Worm (Caenorhabditis elegans) whole organism, L4 larva: ENCODE data around the gene xbx-5.
A peak's percentile ranks its signal among the peaks of the same experiment; 100 is the strongest.

ENCODE experiments used
- D1046.2 ChIP-seq: fragments of 200-800 bp; sonication (Bioruptor generic); IDR thresholded peaks from 2 replicates; pipeline ENCODE4 v1.3.6; 2022; ENCODE audit warnings: missing genetic modification characterization, missing compliant biosample characterization
- F10B5.3 ChIP-seq: sonication (generic microtip); optimal IDR thresholded peaks from 2 replicates; lab custom pipeline; 2016; ENCODE audit warnings: mild to moderate bottlenecking, missing genetic modification characterization, missing compliant biosample characterization
- F26F4.8 ChIP-seq: fragments of 200-800 bp; sonication (Bioruptor generic); conservative IDR thresholded peaks from 2 replicates; pipeline ENCODE4 v1.3.6; 2022; ENCODE audit warnings: missing genetic modification characterization, missing compliant biosample characterization
- F37D6.2 ChIP-seq: sonication (generic microtip); optimal IDR thresholded peaks from 2 replicates; lab custom pipeline; 2016; ENCODE audit warnings: mild to moderate bottlenecking, missing genetic modification characterization, missing compliant biosample characterization
- R02D3.7 ChIP-seq: fragments of 150-350 bp; sonication (generic microtip); optimal IDR thresholded peaks from 3 replicates; lab custom pipeline; 2014; ENCODE audit warnings: missing biosample characterization, missing genetic modification characterization
- T20F7.1 ChIP-seq: fragments of 200-800 bp; sonication (Bioruptor generic); optimal IDR thresholded peaks from 2 replicates; lab custom pipeline; 2018; ENCODE audit warnings: mild to moderate bottlenecking, missing genetic modification characterization, missing compliant biosample characterization
- Y105C5A.15 ChIP-seq: fragments of 200-800 bp; sonication (Bioruptor generic); IDR thresholded peaks from 2 replicates; pipeline ENCODE4 v1.3.6; 2022; ENCODE audit warnings: missing genetic modification characterization, missing compliant biosample characterization
- Y5F2A.4 ChIP-seq: fragments of 200-800 bp; sonication (Bioruptor generic); optimal IDR thresholded peaks from 2 replicates; lab custom pipeline; 2018; ENCODE audit warnings: mild to moderate bottlenecking, missing genetic modification characterization, missing compliant biosample characterization
- Y75B8A.6 ChIP-seq: fragments of 200-800 bp; sonication (Bioruptor generic); IDR thresholded peaks from 2 replicates; pipeline ENCODE4 v1.3.6; 2022; ENCODE audit warnings: missing genetic modification reagents, missing genetic modification characterization, missing compliant biosample characterization
- aha-1 ChIP-seq: fragments of 150-350 bp; peaks from one replicate; lab custom pipeline; 2014; ENCODE audit warnings: missing biosample characterization, missing genetic modification characterization
- ama-1 ChIP-seq: fragments of 150-350 bp; optimal IDR thresholded peaks from 2 replicates; lab custom pipeline; 2014; ENCODE audit warnings: inconsistent platforms, mixed read lengths
- arid-1 ChIP-seq: fragments of 200-800 bp; sonication (Bioruptor generic); conservative IDR thresholded peaks from 2 replicates; pipeline ENCODE4 v1.3.6; 2022; ENCODE audit warnings: missing genetic modification reagents, missing genetic modification characterization, missing compliant biosample characterization
- ceh-62 ChIP-seq: sonication (generic microtip); optimal IDR thresholded peaks from 2 replicates; lab custom pipeline; 2017; ENCODE audit warnings: missing biosample characterization, missing genetic modification characterization
- ctbp-1 ChIP-seq: fragments of 200-800 bp; sonication (Bioruptor generic); IDR thresholded peaks from 2 replicates; pipeline ENCODE4 v1.3.6; 2022; ENCODE audit warnings: missing genetic modification reagents, missing genetic modification characterization, missing compliant biosample characterization
- dmd-8 ChIP-seq: fragments of 200-800 bp; sonication (Bioruptor generic); IDR thresholded peaks from 2 replicates; pipeline ENCODE4 v1.3.6; 2022; ENCODE audit warnings: missing genetic modification characterization, missing compliant biosample characterization
- egl-27 ChIP-seq: sonication (generic microtip); optimal IDR thresholded peaks from 3 replicates; lab custom pipeline; 2017; ENCODE audit warnings: missing biosample characterization, missing genetic modification reagents, missing genetic modification characterization
- hlh-11 ChIP-seq: fragments of 200-800 bp; sonication (Bioruptor generic); optimal IDR thresholded peaks from 2 replicates; lab custom pipeline; 2018; ENCODE audit warnings: mild to moderate bottlenecking, missing genetic modification characterization, missing compliant biosample characterization
- hmg-1.1 ChIP-seq: fragments of 200-800 bp; sonication (Bioruptor generic); IDR thresholded peaks from 2 replicates; pipeline ENCODE4 v1.3.6; 2022; ENCODE audit warnings: missing genetic modification reagents, missing genetic modification characterization, missing compliant biosample characterization
- jun-1 ChIP-seq: fragments of 150-350 bp; optimal IDR thresholded peaks from 2 replicates; lab custom pipeline; 2014; ENCODE audit warnings: missing biosample characterization, missing genetic modification reagents, missing genetic modification characterization
- lin-1 ChIP-seq: fragments of 200-800 bp; sonication (Bioruptor generic); IDR thresholded peaks from 2 replicates; pipeline ENCODE4 v1.3.6; 2022; ENCODE audit warnings: missing genetic modification reagents, missing genetic modification characterization, missing compliant biosample characterization
- lin-15B ChIP-seq: fragments of 150-350 bp; sonication (generic microtip); optimal IDR thresholded peaks from 3 replicates; lab custom pipeline; 2014; ENCODE audit warnings: missing biosample characterization, missing genetic modification characterization
- lin-38 ChIP-seq: fragments of 200-800 bp; sonication (Bioruptor generic); IDR thresholded peaks from 2 replicates; pipeline ENCODE4 v1.3.6; 2022; ENCODE audit warnings: missing genetic modification reagents, missing genetic modification characterization, missing compliant biosample characterization
- mdl-1 ChIP-seq, 2 experiments: fragments of 150-350 bp in 1 of 2; sonication (generic microtip) in 1 of 2; optimal IDR thresholded peaks; 2 replicates each; lab custom pipeline; 2014 to 2017; ENCODE audit warnings: missing biosample characterization in 2 of 2, missing genetic modification characterization in 2 of 2
- mdt-29 ChIP-seq: fragments of 200-800 bp; sonication (Bioruptor generic); IDR thresholded peaks from 2 replicates; pipeline ENCODE4 v1.3.6; 2022; ENCODE audit warnings: missing genetic modification reagents, missing genetic modification characterization, missing compliant biosample characterization
- mes-2 ChIP-seq: sonication (generic microtip); optimal IDR thresholded peaks from 2 replicates; lab custom pipeline; 2016; ENCODE audit warnings: missing genotype, mild to moderate bottlenecking, missing genetic modification characterization, missing compliant biosample characterization; ENCODE audit not compliant: poor library complexity, severe bottlenecking
- nhr-11 ChIP-seq: fragments of 150-350 bp; optimal IDR thresholded peaks from 2 replicates; lab custom pipeline; 2014; ENCODE audit warnings: missing biosample characterization, missing genetic modification characterization
- nhr-25 ChIP-seq: sonication (generic microtip); optimal IDR thresholded peaks from 2 replicates; lab custom pipeline; 2017; ENCODE audit warnings: missing genetic modification characterization, mild to moderate bottlenecking, missing compliant biosample characterization, antibody characterized with exemption, moderate library complexity, borderline replicate concordance; ENCODE audit not compliant: insufficient read depth
- nhr-28 ChIP-seq: fragments of 150-350 bp; optimal IDR thresholded peaks from 2 replicates; lab custom pipeline; 2014; ENCODE audit warnings: missing biosample characterization, missing genetic modification characterization
- nhr-48 ChIP-seq: sonication (generic microtip); optimal IDR thresholded peaks from 2 replicates; lab custom pipeline; 2016; ENCODE audit warnings: mild to moderate bottlenecking, missing genetic modification characterization, missing compliant biosample characterization
- nhr-77 ChIP-seq: fragments of 150-350 bp; optimal IDR thresholded peaks from 2 replicates; lab custom pipeline; 2014; ENCODE audit warnings: missing biosample characterization, missing genetic modification characterization
- spr-1 ChIP-seq: sonication (generic microtip); optimal IDR thresholded peaks from 2 replicates; lab custom pipeline; 2016; ENCODE audit warnings: mild to moderate bottlenecking, missing genetic modification characterization, missing compliant biosample characterization
- unc-130 ChIP-seq: sonication (generic microtip); optimal IDR thresholded peaks from 2 replicates; lab custom pipeline; 2016; ENCODE audit warnings: missing genetic modification reagents, missing genetic modification characterization, missing compliant biosample characterization
- unc-39 ChIP-seq: sonication (generic microtip); optimal IDR thresholded peaks from 2 replicates; lab custom pipeline; 2017; ENCODE audit warnings: missing biosample characterization, missing genetic modification characterization
- unc-62 ChIP-seq, 3 experiments: fragments of 150-350 bp in 1 of 3; sonication (generic microtip); optimal IDR thresholded peaks in 2 of 3; peaks in 1 of 3; 1 replicate in 1 of 3; 2 replicates in 2 of 3; lab custom pipeline; 2014 to 2017; ENCODE audit warnings: missing biosample characterization in 3 of 3, missing genetic modification characterization in 3 of 3, missing genetic modification reagents in 3 of 3, missing genotype in 1 of 3
- zag-1 ChIP-seq: fragments of 150-350 bp; optimal IDR thresholded peaks from 2 replicates; lab custom pipeline; 2014; ENCODE audit warnings: missing biosample characterization, missing genetic modification characterization
- zfp-2 ChIP-seq: sonication (generic microtip); optimal IDR thresholded peaks from 2 replicates; lab custom pipeline; 2016; ENCODE audit warnings: mild to moderate bottlenecking, missing genetic modification characterization, missing compliant biosample characterization
- zfp-3 ChIP-seq: fragments of 200-800 bp; sonication (Bioruptor generic); conservative IDR thresholded peaks from 2 replicates; pipeline ENCODE4 v1.3.6; 2022; ENCODE audit warnings: missing genetic modification reagents, missing genetic modification characterization, missing compliant biosample characterization
- ztf-7 ChIP-seq: fragments of 150-350 bp; optimal IDR thresholded peaks from 2 replicates; lab custom pipeline; 2014; ENCODE audit warnings: missing biosample characterization, missing genetic modification characterization

xbx-5 gene

DNA sequence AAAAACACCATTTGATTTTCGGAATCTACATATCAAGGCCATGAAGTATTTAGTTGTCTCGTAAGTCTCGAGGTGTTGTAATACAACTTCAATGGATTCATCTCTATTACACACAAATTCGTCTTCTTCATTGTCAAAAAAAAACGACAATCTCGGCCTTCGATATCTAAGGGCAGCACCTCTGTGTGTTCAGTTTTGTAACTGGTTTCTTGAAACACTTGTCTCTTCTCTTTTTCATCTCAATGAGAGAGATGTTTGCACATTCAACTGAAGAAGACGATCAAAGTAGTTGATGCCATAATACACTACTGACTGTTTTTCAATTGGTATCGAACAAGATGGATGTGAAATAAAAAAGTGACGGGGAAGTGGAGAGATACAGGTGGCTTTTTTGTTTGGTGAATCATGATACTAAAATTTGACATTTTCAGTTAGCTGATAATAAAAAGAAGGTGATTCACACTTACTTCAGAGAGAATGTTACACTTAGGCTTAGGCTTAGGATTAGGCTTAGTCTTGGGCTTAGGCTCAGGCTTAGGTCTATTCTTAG, 7.2 kb upstream of the xbx-5 start (continued):
- TF ChIP-seq nhr-28: peak; percentile 59
- TF ChIP-seq ctbp-1: no peak
- no peak for TF ChIP-seq lin-1 (GFP tag; lab: Robert Waterston, UW)
- TF ChIP-seq unc-130 (GFP tag; lab: Kevin White, UChicago): no peak
- no peak for TF ChIP-seq F37D6.2
- no peak for TF ChIP-seq ama-1 (lab: Kevin White, UChicago)
- TF ChIP-seq Y75B8A.6 (GFP tag; lab: Robert Waterston, UW): no peak
- TF ChIP-seq, all 104 proteins: peak for 9

- TF ChIP-seq Y105C5A.15 (GFP tag; lab: Robert Waterston, UW) (no peak), egl-27 (tag; lab: Kevin White, UChicago) (no peak), nhr-11 (tag; lab: Kevin White, UChicago) (no peak), mdl-1 (tag; optimal IDR thresholded peaks at IDR 0.05; lab: Kevin White, UChicago) (peak in 1 of 2 experiments; percentile 35), jun-1 (tag; lab: Kevin White, UChicago) (peak; percentile 61), mes-2 (tag; lab: Kevin White, UChicago) (peak; percentile 3), mdt-29 (GFP tag; lab: Robert Waterston, UW) (no peak), ceh-62 (no peak), ztf-7 (no peak), aha-1 (peak; percentile 59), unc-39 (tag; lab: Kevin White, UChicago) (no peak), nhr-25 (tag; lab: Kevin White, UChicago) (peak; percentile 67), ama-1 (lab: Kevin White, UChicago) (no peak)
These were observed 4.7 kb upstream of the xbx-5 start, which contains the start of gene toh-1 for ce11 chrIII:3809008-3809407. toh-1 (minus strand) TSS chrIII:3809030.

DNA sequence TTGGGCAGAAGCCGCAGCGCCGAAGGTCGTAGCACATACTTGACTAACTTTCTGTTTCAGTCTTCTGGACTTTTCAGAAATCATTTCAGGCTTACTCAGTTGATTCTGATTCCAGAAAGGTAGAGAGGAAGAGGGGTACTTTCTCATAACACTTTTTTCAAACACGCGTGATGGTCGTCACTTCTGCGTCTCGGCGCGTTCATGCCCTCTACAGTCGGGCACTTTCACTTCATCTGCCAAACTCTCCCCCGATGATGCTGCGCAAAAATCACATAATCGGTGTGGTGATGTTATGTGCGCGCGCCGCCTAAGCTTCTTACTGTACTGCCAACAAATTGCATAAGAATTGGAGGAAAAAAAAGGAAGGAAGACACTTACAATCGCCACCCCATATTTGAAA, 3.3 kb upstream of the xbx-5 start:
- peak; percentile 7 for TF ChIP-seq hlh-11 (tag; lab: Kevin White, UChicago)
- no peak for TF ChIP-seq F10B5.3 (tag; lab: Kevin White, UChicago)

- TF ChIP-seq aha-1 (peak; percentile 95), zag-1 (tag; lab: Kevin White, UChicago) (no peak)
These were observed 2.6 kb upstream of the xbx-5 start for ce11 chrIII:3806883-3807282.

- peak; percentile 64 for TF ChIP-seq aha-1
- peak in 1 of 2 experiments; percentile 73 for TF ChIP-seq unc-62 (GFP tag; optimal IDR thresholded peaks at IDR 0.05 in 1 of 2; lab: Kevin White, UChicago)
- TF ChIP-seq unc-62 (tag; optimal IDR thresholded peaks at IDR 0.05; lab: Kevin White, UChicago): no peak
- no peak for TF ChIP-seq T20F7.1
These were observed 1.2 kb downstream of the xbx-5 start for ce11 chrIII:3803113-3803512.

ce11 chrIII:3801379-3801894, 2.8 kb downstream of the xbx-5 start:
- TF ChIP-seq F26F4.8 (GFP tag; lab: Robert Waterston, UW): no peak
- TF ChIP-seq R02D3.7 (tag; lab: Kevin White, UChicago): no peak
- peak; percentile 73 for TF ChIP-seq zfp-2 (tag; lab: Kevin White, UChicago)
- TF ChIP-seq unc-130 (GFP tag; lab: Kevin White, UChicago): peak; percentile 49
- TF ChIP-seq nhr-48 (tag; lab: Kevin White, UChicago): peak; percentile 93
- TF ChIP-seq Y75B8A.6 (GFP tag; lab: Robert Waterston, UW): no peak
- peak; percentile 74; the same call in 1 of the 2 replicates for TF ChIP-seq zfp-3 (GFP tag; lab: Robert Waterston, UW)
- peak in 1 of 2 experiments; percentile 99 for TF ChIP-seq unc-62 (GFP tag; optimal IDR thresholded peaks at IDR 0.05 in 1 of 2; lab: Kevin White, UChicago)
- TF ChIP-seq unc-62 (tag; optimal IDR thresholded peaks at IDR 0.05; lab: Kevin White, UChicago): no peak
- TF ChIP-seq dmd-8 (GFP tag; lab: Robert Waterston, UW): 0 out of 2 replicates have a peak, but pooled peaks have one; percentile 20
- TF ChIP-seq Y5F2A.4: peak; percentile 3
- peak; percentile 71 for TF ChIP-seq lin-38 (GFP tag; lab: Robert Waterston, UW)
- peak; percentile 78 for TF ChIP-seq nhr-25 (tag; lab: Kevin White, UChicago)
- TF ChIP-seq nhr-77 (tag; lab: Kevin White, UChicago): peak; percentile 93
- TF ChIP-seq mdt-29 (GFP tag; lab: Robert Waterston, UW): peak; percentile 86
- TF ChIP-seq nhr-28: peak; percentile 95
- TF ChIP-seq ztf-7: peak; percentile 81
- TF ChIP-seq ceh-62: no peak
- TF ChIP-seq lin-15B (tag; lab: Kevin White, UChicago): no peak
- peak; percentile 99 for TF ChIP-seq hlh-11 (tag; lab: Kevin White, UChicago)
- peak; percentile 30; the same call in 1 of the 2 replicates for TF ChIP-seq D1046.2
- peak; percentile 86 for TF ChIP-seq spr-1 (tag; lab: Kevin White, UChicago)
- TF ChIP-seq hmg-1.1 (GFP tag; lab: Robert Waterston, UW): peak; percentile 94
- peak; percentile 37 for TF ChIP-seq egl-27 (tag; lab: Kevin White, UChicago)
- peak; percentile 56; the same call in 1 of the 2 replicates for TF ChIP-seq arid-1
- peak; percentile 4 for TF ChIP-seq unc-39 (tag; lab: Kevin White, UChicago)
